Worm (Caenorhabditis elegans) whole organism, L1 larva: Measurements from ENCODE around the gene msp-49.

Source experiments
- C04F5.9 ChIP-seq: sonication (generic microtip); optimal IDR thresholded peaks from 2 replicates; lab custom pipeline; 2016; ENCODE audit warnings: missing genetic modification characterization, missing compliant biosample characterization
- C16A3.4 ChIP-seq: fragments of 150-350 bp; optimal IDR thresholded peaks from 2 replicates; lab custom pipeline; 2014; ENCODE audit warnings: missing biosample characterization, missing genetic modification characterization
- C34B4.2 ChIP-seq: sonication (generic microtip); optimal IDR thresholded peaks from 2 replicates; lab custom pipeline; 2017; ENCODE audit warnings: mild to moderate bottlenecking, missing genetic modification characterization, missing compliant biosample characterization
- F16B12.6 ChIP-seq: fragments of 150-350 bp; optimal IDR thresholded peaks from 2 replicates; lab custom pipeline; 2014; ENCODE audit warnings: missing biosample characterization, missing genetic modification characterization
- aha-1 ChIP-seq: fragments of 150-350 bp; optimal IDR thresholded peaks from 2 replicates; lab custom pipeline; 2014; ENCODE audit warnings: missing biosample characterization, missing genetic modification characterization
- alr-1 ChIP-seq: fragments of 200-800 bp; sonication (Bioruptor generic); optimal IDR thresholded peaks from 2 replicates; lab custom pipeline; 2018; ENCODE audit warnings: borderline replicate concordance, mild to moderate bottlenecking, missing genetic modification characterization, missing compliant biosample characterization
- ama-1 ChIP-seq: fragments of 150-350 bp; optimal IDR thresholded peaks from 2 replicates; lab custom pipeline; 2014
- blmp-1 ChIP-seq: fragments of 150-350 bp; optimal IDR thresholded peaks from 2 replicates; lab custom pipeline; 2014; ENCODE audit warnings: missing biosample characterization, missing genetic modification characterization
- ceh-8 ChIP-seq: fragments of 200-800 bp; sonication (Bioruptor generic); optimal IDR thresholded peaks from 2 replicates; lab custom pipeline; 2018; ENCODE audit warnings: mild to moderate bottlenecking, missing genetic modification characterization, moderate library complexity, missing compliant biosample characterization
- ceh-88 ChIP-seq: fragments of 200-800 bp; sonication (Bioruptor generic); IDR thresholded peaks from 2 replicates; pipeline ENCODE4 v1.3.6; 2022; ENCODE audit warnings: missing genetic modification characterization, missing compliant biosample characterization
- ces-1 ChIP-seq: fragments of 150-350 bp; optimal IDR thresholded peaks from 2 replicates; lab custom pipeline; 2014; ENCODE audit warnings: missing biosample characterization, missing genetic modification reagents, missing genetic modification characterization
- dpl-1 ChIP-seq, 3 experiments: fragments of 150-350 bp in 2 of 3; sonication (generic microtip) in 1 of 3; optimal IDR thresholded peaks; 2 replicates each; lab custom pipeline; 2014 to 2017; ENCODE audit warnings: missing biosample characterization in 3 of 3, missing genetic modification characterization in 3 of 3, missing genetic modification reagents in 3 of 3
- dsc-1 ChIP-seq: sonication (generic microtip); optimal IDR thresholded peaks from 2 replicates; lab custom pipeline; 2016; ENCODE audit warnings: mild to moderate bottlenecking, missing genetic modification characterization, missing compliant biosample characterization
- efl-1 ChIP-seq, 4 experiments: fragments of 150-350 bp; optimal IDR thresholded peaks in 3 of 4; peaks in 1 of 4; 1 replicate in 1 of 4; 2 replicates in 3 of 4; lab custom pipeline; 2014; ENCODE audit warnings: missing biosample characterization in 2 of 4, missing genetic modification characterization in 2 of 4, missing genetic modification reagents in 2 of 4
- egl-27 ChIP-seq, 2 experiments: fragments of 150-350 bp in 1 of 2; sonication (generic microtip); optimal IDR thresholded peaks; 3 replicates each; lab custom pipeline; 2017 to 2018; ENCODE audit warnings: missing biosample characterization in 2 of 2, missing genetic modification characterization in 2 of 2, missing genetic modification reagents in 2 of 2
- elt-2 ChIP-seq: sonication (generic microtip); optimal IDR thresholded peaks from 2 replicates; lab custom pipeline; 2016; ENCODE audit warnings: missing genetic modification characterization, mild to moderate bottlenecking, inconsistent platforms, missing compliant biosample characterization, missing genetic modification reagents
- fos-1 ChIP-seq: fragments of 150-350 bp; optimal IDR thresholded peaks from 2 replicates; lab custom pipeline; 2014; ENCODE audit warnings: missing biosample characterization, missing genetic modification characterization
- hlh-17 ChIP-seq: fragments of 200-800 bp; sonication (Bioruptor generic); optimal IDR thresholded peaks from 2 replicates; lab custom pipeline; 2018; ENCODE audit warnings: missing genetic modification characterization, mild to moderate bottlenecking, missing compliant biosample characterization, moderate library complexity, borderline replicate concordance
- hlh-4 ChIP-seq: sonication (generic microtip); optimal IDR thresholded peaks from 2 replicates; lab custom pipeline; 2016; ENCODE audit warnings: mild to moderate bottlenecking, missing genetic modification characterization, missing compliant biosample characterization
- hpl-2 ChIP-seq: fragments of 150-350 bp; optimal IDR thresholded peaks from 2 replicates; lab custom pipeline; 2014; ENCODE audit warnings: missing biosample characterization, missing genetic modification reagents, missing genetic modification characterization
- lin-14 ChIP-seq: fragments of 200-800 bp; sonication (Bioruptor generic); optimal IDR thresholded peaks from 2 replicates; lab custom pipeline; 2018; ENCODE audit warnings: mild to moderate bottlenecking, missing genetic modification characterization, moderate library complexity, missing compliant biosample characterization
- lin-15B ChIP-seq: fragments of 150-350 bp; sonication (generic microtip); optimal IDR thresholded peaks from 3 replicates; lab custom pipeline; 2014; ENCODE audit warnings: missing biosample characterization, missing genetic modification characterization
- lin-35 ChIP-seq, 2 experiments: fragments of 150-350 bp; optimal IDR thresholded peaks; 2 replicates each; lab custom pipeline; 2014; ENCODE audit warnings: missing biosample characterization in 2 of 2, missing genetic modification characterization in 2 of 2, missing genetic modification reagents in 2 of 2
- lsy-2 ChIP-seq, 2 experiments: fragments of 150-350 bp; optimal IDR thresholded peaks; 2 replicates each; lab custom pipeline; 2014; ENCODE audit warnings: missing biosample characterization in 2 of 2, missing genetic modification characterization in 2 of 2
- mdl-1 ChIP-seq, 2 experiments: fragments of 150-350 bp; optimal IDR thresholded peaks; 2 replicates each; lab custom pipeline; 2014 to 2017; ENCODE audit warnings: missing biosample characterization in 2 of 2, missing genetic modification characterization in 2 of 2, inconsistent platforms in 1 of 2
- mef-2 ChIP-seq: fragments of 150-350 bp; optimal IDR thresholded peaks from 2 replicates; lab custom pipeline; 2014; ENCODE audit warnings: missing biosample characterization, missing genetic modification characterization
- nhr-11 ChIP-seq: fragments of 150-350 bp; optimal IDR thresholded peaks from 2 replicates; lab custom pipeline; 2014; ENCODE audit warnings: missing biosample characterization, missing genetic modification characterization
- nhr-71 ChIP-seq: sonication (generic microtip); optimal IDR thresholded peaks from 2 replicates; lab custom pipeline; 2016; ENCODE audit warnings: mild to moderate bottlenecking, missing genetic modification characterization, moderate library complexity, missing compliant biosample characterization
- nhr-84 ChIP-seq: sonication (generic microtip); optimal IDR thresholded peaks from 2 replicates; lab custom pipeline; 2017; ENCODE audit warnings: missing biosample characterization, missing genetic modification characterization
- nhr-90 ChIP-seq: sonication (generic microtip); optimal IDR thresholded peaks from 2 replicates; lab custom pipeline; 2016; ENCODE audit warnings: mild to moderate bottlenecking, missing genetic modification characterization, missing compliant biosample characterization; ENCODE audit not compliant: poor library complexity
- pag-3 ChIP-seq: sonication (generic microtip); optimal IDR thresholded peaks from 2 replicates; lab custom pipeline; 2017; ENCODE audit warnings: missing genetic modification characterization, mild to moderate bottlenecking, missing compliant biosample characterization, antibody characterized with exemption, borderline replicate concordance; ENCODE audit not compliant: insufficient read depth
- pax-3 ChIP-seq: fragments of 200-800 bp; sonication (Bioruptor generic); optimal IDR thresholded peaks from 2 replicates; lab custom pipeline; 2018; ENCODE audit warnings: mild to moderate bottlenecking, missing genetic modification characterization, moderate library complexity, missing compliant biosample characterization
- rnt-1 ChIP-seq: sonication (generic microtip); optimal IDR thresholded peaks from 2 replicates; lab custom pipeline; 2016; ENCODE audit warnings: mild to moderate bottlenecking, missing genetic modification characterization, moderate library complexity, missing compliant biosample characterization
- snu-23 ChIP-seq: sonication (generic microtip); optimal IDR thresholded peaks from 2 replicates; lab custom pipeline; 2016; ENCODE audit warnings: missing genetic modification characterization, missing compliant biosample characterization
- swsn-7 ChIP-seq: sonication (generic microtip); optimal IDR thresholded peaks from 2 replicates; lab custom pipeline; 2016; ENCODE audit warnings: missing genetic modification characterization, missing compliant biosample characterization
- tbx-2 ChIP-seq: sonication (generic microtip); optimal IDR thresholded peaks from 2 replicates; lab custom pipeline; 2016; ENCODE audit warnings: missing genetic modification characterization, missing compliant biosample characterization
- tlp-1 ChIP-seq: fragments of 150-350 bp; optimal IDR thresholded peaks from 2 replicates; lab custom pipeline; 2014; ENCODE audit warnings: missing biosample characterization, missing genetic modification characterization
- unc-130 ChIP-seq: fragments of 150-350 bp; optimal IDR thresholded peaks from 2 replicates; lab custom pipeline; 2017; ENCODE audit warnings: missing biosample characterization, missing genetic modification characterization, inconsistent platforms
- unc-30 ChIP-seq: sonication (generic microtip); optimal IDR thresholded peaks from 2 replicates; lab custom pipeline; 2017; ENCODE audit warnings: missing biosample characterization, missing genetic modification characterization
- unc-62 ChIP-seq: fragments of 150-350 bp; optimal IDR thresholded peaks from 2 replicates; lab custom pipeline; 2014; ENCODE audit warnings: missing biosample characterization, missing genetic modification reagents, missing genetic modification characterization
- xbp-1 ChIP-seq: sonication (generic microtip); optimal IDR thresholded peaks from 2 replicates; lab custom pipeline; 2016; ENCODE audit warnings: missing genetic modification characterization, missing compliant biosample characterization
- ztf-4 ChIP-seq: fragments of 150-350 bp; optimal IDR thresholded peaks from 2 replicates; lab custom pipeline; 2014; ENCODE audit warnings: missing biosample characterization, missing genetic modification characterization

Gene msp-49

ce11 chrII:5220648-5221047, 26.5 kb downstream of the msp-49 start (continued):
- no peak for TF ChIP-seq ceh-8 (GFP tag; lab: Kevin White, UChicago)

ce11 chrII:5222830-5223229, 28.7 kb downstream of the msp-49 start:
- TF ChIP-seq C34B4.2 (no peak), hpl-2 (GFP tag; lab: Kevin White, UChicago) (no peak), ama-1 (lab: Kevin White, UChicago) (no peak), ces-1 (GFP tag; lab: Kevin White, UChicago) (no peak), aha-1 (tag; lab: Kevin White, UChicago) (no peak), lin-35 (GFP tag; optimal IDR thresholded peaks at IDR 0.05; lab: Kevin White, UChicago) (no peak), hlh-17 (GFP tag; lab: Kevin White, UChicago) (no peak), unc-62 (GFP tag; lab: Kevin White, UChicago) (no peak), lin-14 (GFP tag; lab: Kevin White, UChicago) (peak; percentile 5), snu-23 (GFP tag; lab: Kevin White, UChicago) (peak; percentile 1), xbp-1 (tag; lab: Kevin White, UChicago) (no peak), dpl-1 (GFP tag; optimal IDR thresholded peaks at IDR 0.05; lab: Kevin White, UChicago) (no peak), unc-130 (tag; lab: Kevin White, UChicago) (no peak), nhr-71 (peak; percentile 41), dsc-1 (peak; percentile 32), pag-3 (tag; lab: Kevin White, UChicago) (no peak), tbx-2 (tag; lab: Kevin White, UChicago) (no peak), C16A3.4 (tag; lab: Kevin White, UChicago) (no peak), lsy-2 (tag; optimal IDR thresholded peaks at IDR 0.05; lab: Kevin White, UChicago) (peak in 1 of 2 experiments; percentile 1), C04F5.9 (tag; lab: Kevin White, UChicago) (no peak), rnt-1 (tag; lab: Kevin White, UChicago) (peak; percentile 72), unc-30 (tag; lab: Kevin White, UChicago) (no peak)

DNA sequence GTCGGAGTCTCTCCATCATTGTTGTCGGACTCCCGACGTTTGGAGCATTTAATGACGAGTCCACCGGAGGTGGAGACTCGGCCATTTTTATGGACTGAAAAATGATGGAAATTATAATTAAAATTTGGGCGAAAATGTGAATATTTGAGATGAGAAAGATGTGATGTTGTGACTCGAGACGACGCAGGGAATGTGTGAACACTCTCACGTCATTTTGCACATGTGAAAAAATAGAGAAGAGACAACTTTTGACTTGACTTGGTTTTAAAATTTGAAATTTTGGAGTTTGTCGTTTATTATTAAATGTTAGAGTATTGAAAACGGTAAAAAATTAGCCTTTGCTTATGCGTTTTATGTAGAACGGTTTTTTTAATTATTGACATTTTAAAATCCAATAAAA, 31.1 kb downstream of the msp-49 start, which contains the start of gene dsh-1:
Gene dsh-1, minus strand, starts transcription at position 101 of the 400 bp plus-strand sequence.
- TF ChIP-seq mef-2 (tag; lab: Kevin White, UChicago) (no peak), lin-35 (GFP tag; optimal IDR thresholded peaks at IDR 0.05; lab: Kevin White, UChicago) (peak in 1 of 2 experiments; percentile 2), F16B12.6 (tag; lab: Kevin White, UChicago) (peak; percentile 68), nhr-11 (tag; lab: Kevin White, UChicago) (no peak)

DNA sequence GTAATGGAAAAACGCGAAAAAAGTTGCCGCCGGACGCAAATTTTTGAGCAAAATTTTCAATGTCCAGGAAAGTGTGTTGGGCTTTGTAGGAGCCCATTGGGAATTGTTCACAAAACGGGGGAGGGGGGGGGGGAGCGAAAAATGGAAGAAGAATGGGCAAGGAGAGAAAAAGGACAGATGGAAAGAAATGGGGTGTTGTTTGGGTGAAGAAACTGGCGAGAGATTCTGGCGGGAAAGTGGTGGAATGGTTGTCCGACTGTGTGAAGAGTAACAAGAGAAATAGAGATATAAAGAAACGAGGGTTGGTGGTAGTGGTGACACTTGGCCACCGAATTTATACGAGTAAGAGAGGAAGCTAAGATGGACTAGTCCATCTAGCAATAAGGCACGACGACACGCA, 32.1 kb downstream of the msp-49 start:
- TF ChIP-seq lin-14 (GFP tag; lab: Kevin White, UChicago): peak; percentile 66
- TF ChIP-seq efl-1 (optimal IDR thresholded peaks at IDR 0.05; lab: Kevin White, UChicago): peak in 1 of 2 experiments; percentile 21
- TF ChIP-seq efl-1 (GFP tag; optimal IDR thresholded peaks at IDR 0.05 in 1 of 2; lab: Kevin White, UChicago): no peak
- TF ChIP-seq rnt-1 (tag; lab: Kevin White, UChicago): peak; percentile 13
- TF ChIP-seq ama-1 (lab: Kevin White, UChicago): no peak

- peak; percentile 35 for TF ChIP-seq unc-130 (tag; lab: Kevin White, UChicago)
- no peak for TF ChIP-seq nhr-84 (tag; lab: Kevin White, UChicago)
- no peak for TF ChIP-seq hlh-4
- no peak for TF ChIP-seq fos-1
- no peak for TF ChIP-seq hlh-17 (GFP tag; lab: Kevin White, UChicago)
- no peak for TF ChIP-seq C04F5.9 (tag; lab: Kevin White, UChicago)
- TF ChIP-seq elt-2 (tag; lab: Kevin White, UChicago): peak; percentile 78
- no peak for TF ChIP-seq egl-27 (tag; optimal IDR thresholded peaks at IDR 0.05; lab: Kevin White, UChicago)
- TF ChIP-seq snu-23 (GFP tag; lab: Kevin White, UChicago): peak; percentile 42
- TF ChIP-seq mdl-1 (tag; optimal IDR thresholded peaks at IDR 0.05; lab: Kevin White, UChicago): peak in 1 of 2 experiments; percentile 2
- TF ChIP-seq nhr-71: peak; percentile 53
- TF ChIP-seq ztf-4 (tag; lab: Kevin White, UChicago): no peak
- TF ChIP-seq tlp-1 (tag; lab: Kevin White, UChicago): no peak
- TF ChIP-seq ama-1 (lab: Kevin White, UChicago): no peak
- no peak for TF ChIP-seq lin-15B (tag; lab: Kevin White, UChicago)
- peak; percentile 34 for TF ChIP-seq blmp-1 (tag; lab: Kevin White, UChicago)
- peak; percentile 7 for TF ChIP-seq nhr-90 (tag; lab: Kevin White, UChicago)
- no peak for TF ChIP-seq ceh-88 (GFP tag; lab: Robert Waterston, UW)
- TF ChIP-seq swsn-7: peak; percentile 18
- TF ChIP-seq C16A3.4 (tag; lab: Kevin White, UChicago): no peak
- peak in 1 of 2 experiments; percentile 36 for TF ChIP-seq lin-35 (GFP tag; optimal IDR thresholded peaks at IDR 0.05; lab: Kevin White, UChicago)
- TF ChIP-seq alr-1 (tag; lab: Kevin White, UChicago): no peak
- TF ChIP-seq pax-3 (tag; lab: Kevin White, UChicago): no peak
- no peak for TF ChIP-seq pag-3 (tag; lab: Kevin White, UChicago)
Measured at ce11 chrII:5227768-5228167, 33.6 kb downstream of the msp-49 start.
